Worm (Caenorhabditis elegans): ENCODE data around the gene Y57A10A.13.

Y57A10A.13 gene

DNA sequence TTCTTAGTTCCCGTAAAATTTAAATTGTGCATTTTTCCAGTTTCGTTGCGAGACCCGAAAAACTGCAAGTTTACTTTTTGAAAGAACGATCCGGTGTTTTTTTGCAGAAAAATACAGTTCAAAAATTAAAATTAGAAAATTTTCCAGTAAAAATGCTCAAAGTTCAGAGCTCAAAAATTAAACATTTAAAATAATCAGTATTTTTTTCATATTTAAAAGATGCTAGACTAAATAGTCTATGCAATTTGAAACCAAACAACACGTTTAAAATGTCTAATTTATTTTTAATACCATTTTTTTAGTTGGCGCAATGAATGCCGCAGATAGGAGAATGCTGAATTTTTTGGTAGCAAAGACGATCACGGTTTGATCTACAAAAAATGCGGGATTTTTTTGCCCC lies 37.4 kb downstream of the Y57A10A.13 start, which contains the start of gene Y57A10A.2:
Y57A10A.2 (plus strand) TSS at position 301 of the 400 bp plus-strand sequence.
- TF ChIP-seq lin-15B (tag; optimal IDR thresholded peaks at IDR 0.05) (no peak), elt-2 (tag; optimal IDR thresholded peaks at IDR 0.05) (no peak), ceh-28 (tag; optimal IDR thresholded peaks at IDR 0.05) (no peak), ama-1 (optimal IDR thresholded peaks at IDR 0.05) (no peak), nhr-23 (tag; optimal IDR thresholded peaks at IDR 0.05) (no peak), egl-27 (tag; optimal IDR thresholded peaks at IDR 0.05) (no peak), nhr-77 (tag; optimal IDR thresholded peaks at IDR 0.05) (no peak), nhr-12 (tag; optimal IDR thresholded peaks at IDR 0.05) (no peak), nhr-76 (tag; optimal IDR thresholded peaks at IDR 0.05) (no peak), mdl-1 (tag; optimal IDR thresholded peaks at IDR 0.05) (no peak), eor-1 (tag; optimal IDR thresholded peaks at IDR 0.05) (no peak), ztf-4 (tag; optimal IDR thresholded peaks at IDR 0.05) (no peak)

DNA sequence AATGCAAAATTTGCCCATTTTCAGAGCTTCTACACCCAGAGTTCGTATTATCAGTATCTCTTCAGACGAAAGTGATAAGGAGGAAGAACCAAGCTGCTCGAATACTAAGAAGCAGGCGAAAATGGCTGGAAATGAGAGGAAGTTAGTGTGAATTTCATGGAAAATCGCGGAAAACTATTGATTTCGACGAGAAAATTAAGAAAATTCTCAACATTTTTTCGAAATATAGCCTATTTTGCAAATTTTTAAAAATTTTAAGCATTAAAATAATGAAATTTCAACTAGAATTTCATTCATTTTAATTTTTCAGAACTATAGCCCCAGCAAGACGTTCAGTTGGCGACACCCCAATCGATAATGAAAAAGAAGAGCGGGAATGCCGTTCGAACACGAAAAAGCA lies 41.1 kb downstream of the Y57A10A.13 start:
- TF ChIP-seq tbx-2 (tag; optimal IDR thresholded peaks at IDR 0.05) (no peak), pha-4 (tag; optimal IDR thresholded peaks at IDR 0.05) (no peak), egl-27 (tag; optimal IDR thresholded peaks at IDR 0.05) (no peak), egl-5 (tag; optimal IDR thresholded peaks at IDR 0.05) (no peak), snpc-4 (tag; optimal IDR thresholded peaks at IDR 0.05) (no peak), ztf-4 (tag; optimal IDR thresholded peaks at IDR 0.05) (no peak), ceh-82 (tag; optimal IDR thresholded peaks at IDR 0.05) (no peak), pqm-1 (tag; optimal IDR thresholded peaks at IDR 0.05) (no peak), nhr-76 (tag; optimal IDR thresholded peaks at IDR 0.05) (no peak), nhr-43 (tag; optimal IDR thresholded peaks at IDR 0.05; ENCODE audit: poor library complexity, severe bottlenecking) (no peak), ama-1 (optimal IDR thresholded peaks at IDR 0.05) (no peak), R02D3.7 (tag; optimal IDR thresholded peaks at IDR 0.05) (no peak), aly-2 (tag; optimal IDR thresholded peaks at IDR 0.05) (no peak)

ce11 chrII:12137983-12138382 lies 46.7 kb downstream of the Y57A10A.13 start:
- TF ChIP-seq egl-27 (tag; optimal IDR thresholded peaks at IDR 0.05): no peak
- no peak for TF ChIP-seq sea-2 (GFP tag; optimal IDR thresholded peaks at IDR 0.05)
- TF ChIP-seq lin-39 (tag; optimal IDR thresholded peaks at IDR 0.05): no peak
- no peak for TF ChIP-seq ceh-82 (tag; optimal IDR thresholded peaks at IDR 0.05)
- no peak for TF ChIP-seq skn-1 (tag; optimal IDR thresholded peaks at IDR 0.05)
- no peak for TF ChIP-seq nhr-12 (tag; optimal IDR thresholded peaks at IDR 0.05)
- TF ChIP-seq unc-62 (GFP tag; optimal IDR thresholded peaks at IDR 0.05): no peak
- no peak for TF ChIP-seq nhr-28 (tag; optimal IDR thresholded peaks at IDR 0.05)
- TF ChIP-seq elt-1 (tag; optimal IDR thresholded peaks at IDR 0.05): no peak
- no peak for TF ChIP-seq elt-2 (tag; optimal IDR thresholded peaks at IDR 0.05)
- no peak for TF ChIP-seq mml-1 (tag; optimal IDR thresholded peaks at IDR 0.05)
- no peak for TF ChIP-seq nhr-25 (tag; optimal IDR thresholded peaks at IDR 0.05)
- TF ChIP-seq pqm-1 (tag; optimal IDR thresholded peaks at IDR 0.05): no peak
- TF ChIP-seq ama-1 (optimal IDR thresholded peaks at IDR 0.05): no peak
- TF ChIP-seq ztf-4 (tag; optimal IDR thresholded peaks at IDR 0.05): no peak
- TF ChIP-seq fkh-2 (tag; optimal IDR thresholded peaks at IDR 0.05): no peak
- TF ChIP-seq nhr-67 (tag; optimal IDR thresholded peaks at IDR 0.05): no peak
- no peak for TF ChIP-seq fos-1 (tag; optimal IDR thresholded peaks at IDR 0.05)

DNA sequence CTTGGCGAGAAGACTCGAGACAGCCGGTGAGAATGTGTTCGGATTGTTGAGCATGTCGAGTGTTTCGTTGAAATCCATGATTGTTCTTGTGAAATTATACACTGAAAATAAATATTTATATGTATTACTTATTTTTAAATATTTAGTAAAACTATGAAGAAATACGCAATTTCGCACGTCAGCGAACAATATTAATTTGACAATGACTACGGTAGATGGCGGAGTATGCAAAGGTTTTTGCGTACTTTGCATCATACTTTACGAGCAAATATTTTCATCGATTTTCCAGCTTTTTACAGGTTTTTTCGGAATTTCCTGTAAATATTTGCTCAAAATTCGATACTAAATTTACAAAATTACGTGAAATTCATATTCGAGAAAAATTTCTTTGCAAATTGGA lies 53.8 kb downstream of the Y57A10A.13 start, which contains the start of gene set-24:
set-24 (minus strand) TSS at position 101 of the 400 bp plus-strand sequence.
- TF ChIP-seq ztf-4 (tag; optimal IDR thresholded peaks at IDR 0.05) (no peak), ama-1 (optimal IDR thresholded peaks at IDR 0.05) (no peak), nhr-77 (tag; optimal IDR thresholded peaks at IDR 0.05) (no peak), nhr-43 (tag; optimal IDR thresholded peaks at IDR 0.05; ENCODE audit: poor library complexity, severe bottlenecking) (no peak), zag-1 (tag; optimal IDR thresholded peaks at IDR 0.05) (no peak)

DNA sequence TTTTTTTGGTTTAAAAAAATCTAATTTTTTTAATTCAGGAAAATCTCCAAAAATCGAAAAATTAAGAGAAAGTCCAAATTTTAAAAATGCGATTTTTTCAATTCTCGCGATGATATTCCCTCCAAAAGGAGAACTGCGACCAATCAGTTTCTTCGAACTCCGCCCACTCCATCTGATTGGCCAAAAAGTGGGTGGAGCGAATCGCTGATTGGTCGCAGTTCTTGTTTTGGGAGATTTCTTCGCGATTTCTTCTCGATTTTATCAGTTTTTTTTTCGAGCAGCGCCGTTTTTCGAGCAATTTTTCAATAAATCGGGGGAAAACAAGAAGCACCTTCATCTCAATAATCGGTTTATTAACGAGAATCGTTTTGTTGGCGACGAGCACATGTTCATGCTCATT lies 54.3 kb downstream of the Y57A10A.13 start:
- TF ChIP-seq skn-1 (tag; optimal IDR thresholded peaks at IDR 0.05): no peak
- TF ChIP-seq zag-1 (tag; optimal IDR thresholded peaks at IDR 0.05): no peak
- TF ChIP-seq ZK546.5 (tag; optimal IDR thresholded peaks at IDR 0.05): no peak
- TF ChIP-seq nfya-1 (tag; optimal IDR thresholded peaks at IDR 0.05; ENCODE audit: insufficient read depth): peak; percentile 83
- TF ChIP-seq unc-62 (GFP tag; optimal IDR thresholded peaks at IDR 0.05): no peak
